Fruit fly (Drosophila melanogaster): ENCODE results near the gene rempA.

DNA sequence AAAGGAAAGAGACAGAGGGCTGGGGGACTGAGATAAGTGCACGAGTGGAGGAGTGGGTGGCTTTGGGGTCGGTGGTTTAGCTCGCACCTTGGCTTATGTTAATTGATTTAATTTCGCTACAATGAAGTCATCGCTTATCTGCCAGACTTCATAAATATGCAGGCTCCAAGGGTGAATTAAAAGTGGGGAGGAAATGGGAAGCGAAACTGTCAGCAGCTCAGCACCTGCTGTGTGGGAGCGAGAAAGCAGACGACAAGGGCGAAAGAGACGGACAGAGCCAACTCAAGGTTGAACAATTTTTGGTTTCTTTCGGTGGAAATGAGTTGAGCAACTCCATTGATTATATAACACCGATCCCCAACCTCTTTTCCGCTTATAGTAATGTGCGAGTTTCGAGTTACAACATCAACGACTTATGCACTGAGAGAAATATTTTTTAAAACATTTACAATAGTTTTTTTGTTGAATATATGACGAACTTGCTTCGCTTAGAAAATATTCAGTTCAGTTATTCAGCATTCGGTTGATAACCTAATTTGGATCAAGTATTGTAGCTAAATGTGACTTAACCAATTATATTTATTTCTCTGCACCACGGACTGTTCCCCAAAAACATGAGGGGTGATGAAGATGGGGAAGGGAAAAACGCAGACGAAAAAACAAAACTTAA lies 39.6 kb downstream of the rempA start:
- TF ChIP-seq Myc (optimal IDR thresholded peaks at IDR 0.05) (no peak), fru (GFP tag; optimal IDR thresholded peaks at IDR 0.05) (peak; percentile 64), ey (GFP tag; optimal IDR thresholded peaks at IDR 0.05) (peak; percentile 44), br (GFP tag; optimal IDR thresholded peaks at IDR 0.05) (peak; percentile 48), CG9705 (GFP tag; optimal IDR thresholded peaks at IDR 0.05) (no peak)
